Worm (Caenorhabditis elegans): ENCODE measurements around the gene F46G10.4.

Gene F46G10.4

DNA sequence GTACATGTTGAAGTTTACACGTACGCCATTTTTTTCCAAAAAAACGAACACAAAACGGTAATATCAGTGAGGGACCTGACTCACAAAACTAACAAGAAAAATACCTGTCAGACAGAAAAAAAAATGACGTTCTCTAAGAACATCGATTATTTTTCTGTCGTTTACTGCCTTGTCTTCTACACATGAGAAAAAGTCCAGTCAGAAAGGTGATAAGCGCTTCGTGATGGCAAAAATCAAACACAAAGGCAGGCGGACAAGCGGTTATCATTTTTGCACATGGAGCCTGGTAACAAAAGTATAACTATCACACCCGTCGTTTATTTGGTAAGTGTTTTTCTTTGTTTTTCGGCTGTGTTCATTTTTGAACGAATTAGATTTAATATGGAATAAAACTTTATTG, at the start of gene F46G10.4:
Gene F46G10.4 (plus strand): TSS at position 212 of the 400 bp plus-strand sequence.
- TF ChIP-seq mab-5 (tag; optimal IDR thresholded peaks at IDR 0.05) = no peak
- TF ChIP-seq hlh-1 (tag; optimal IDR thresholded peaks at IDR 0.05) = no peak
- no peak for TF ChIP-seq ztf-11 (tag; optimal IDR thresholded peaks at IDR 0.05)
- no peak for TF ChIP-seq M03D4.4 (tag; optimal IDR thresholded peaks at IDR 0.05)
- no peak for TF ChIP-seq elt-3 (tag; optimal IDR thresholded peaks at IDR 0.05)
- no peak for TF ChIP-seq nhr-28 (tag; optimal IDR thresholded peaks at IDR 0.05)

DNA sequence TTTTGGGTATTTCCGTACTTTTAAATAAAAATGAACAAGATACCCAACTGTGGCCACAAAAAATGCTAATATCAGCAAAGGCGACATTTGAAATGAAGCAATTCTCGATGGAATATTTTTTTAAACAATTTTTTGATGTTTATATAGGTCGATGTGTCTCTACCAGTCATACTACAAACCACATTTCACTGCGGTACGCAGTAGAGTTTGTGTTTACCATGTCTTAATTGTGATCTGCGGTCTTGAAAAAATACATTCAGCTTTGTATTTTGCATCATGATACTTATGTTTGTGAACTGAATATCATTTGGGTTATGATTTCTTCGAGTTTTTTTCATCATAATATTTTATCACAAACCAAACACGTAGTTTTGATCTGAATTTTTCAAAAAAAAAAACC, 49.8 kb upstream of the F46G10.4 start, which contains the start of gene cyp-14A4:
Gene cyp-14A4 (minus strand): TSS at position 107 of the 400 bp plus-strand sequence.
- TF ChIP-seq ces-1 (GFP tag; optimal IDR thresholded peaks at IDR 0.05) (no peak), pha-4 (tag; optimal IDR thresholded peaks at IDR 0.05) (no peak), nhr-28 (tag; optimal IDR thresholded peaks at IDR 0.05) (no peak), hlh-1 (tag; optimal IDR thresholded peaks at IDR 0.05) (no peak), nhr-237 (tag; optimal IDR thresholded peaks at IDR 0.05) (no peak), ceh-43 (GFP tag; optimal IDR thresholded peaks at IDR 0.05) (no peak)

DNA sequence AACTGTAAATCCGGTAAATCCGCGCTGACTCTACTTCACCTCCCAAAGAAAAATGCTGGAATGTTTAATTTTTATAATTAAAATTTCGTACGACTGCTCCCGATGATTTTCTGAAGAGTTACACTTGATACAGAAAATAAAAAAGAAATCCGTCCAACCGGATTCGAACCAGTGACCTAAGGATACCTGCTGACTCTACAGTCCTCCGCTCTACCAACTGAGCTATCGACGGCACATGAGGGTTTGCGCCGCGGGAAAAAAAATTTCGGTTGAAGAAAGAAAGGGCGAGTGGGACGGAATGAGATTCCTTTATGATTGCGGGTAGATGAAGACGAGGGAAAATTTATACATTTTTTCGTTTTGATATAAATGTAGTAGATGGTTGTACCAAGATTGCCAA, 49.2 kb upstream of the F46G10.4 start:
- TF ChIP-seq blmp-1 (tag; optimal IDR thresholded peaks at IDR 0.05) (no peak), mls-2 (tag; optimal IDR thresholded peaks at IDR 0.05) (no peak), snpc-4 (tag; optimal IDR thresholded peaks at IDR 0.05) (no peak)

DNA sequence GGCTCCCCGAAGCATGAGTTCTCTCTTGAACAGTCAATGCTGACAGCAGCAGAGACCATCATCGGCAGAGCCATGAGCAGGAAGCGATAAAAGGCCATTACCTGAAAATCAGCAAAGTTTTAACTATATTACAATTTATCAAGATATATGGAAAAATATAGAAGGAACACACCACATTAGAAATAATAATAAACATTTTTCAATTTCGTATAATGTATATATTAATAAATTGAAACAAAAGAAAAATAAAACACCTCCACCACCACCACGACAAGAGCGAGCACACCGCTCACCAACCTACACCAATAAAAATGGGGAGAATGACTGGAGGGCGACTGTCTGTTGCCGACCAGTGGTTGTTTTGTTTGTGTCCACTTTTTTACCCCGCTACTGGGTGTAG, 47.3 kb upstream of the F46G10.4 start, which contains the start of gene R04D3.2:
Gene R04D3.2 (minus strand): TSS at position 101 of the 400 bp plus-strand sequence.
- no peak for TF ChIP-seq hlh-1 (tag; optimal IDR thresholded peaks at IDR 0.05)
- TF ChIP-seq lin-32 (GFP tag; optimal IDR thresholded peaks at IDR 0.05) = no peak
- TF ChIP-seq lin-13 (tag; optimal IDR thresholded peaks at IDR 0.05) = no peak
- TF ChIP-seq unc-62 (GFP tag; optimal IDR thresholded peaks at IDR 0.05) = no peak
- no peak for TF ChIP-seq ceh-43 (GFP tag; optimal IDR thresholded peaks at IDR 0.05)
- TF ChIP-seq nhr-76 (tag; optimal IDR thresholded peaks at IDR 0.05) = no peak
- no peak for TF ChIP-seq unc-39 (tag; optimal IDR thresholded peaks at IDR 0.05)
- no peak for TF ChIP-seq zip-8 (tag; optimal IDR thresholded peaks at IDR 0.05)
- no peak for TF ChIP-seq mab-5 (tag; optimal IDR thresholded peaks at IDR 0.05)
- TF ChIP-seq ceh-39 (tag; optimal IDR thresholded peaks at IDR 0.05) = no peak
- TF ChIP-seq unc-120 (tag; optimal IDR thresholded peaks at IDR 0.05; ENCODE audit: poor library complexity, severe bottlenecking) = no peak
- no peak for TF ChIP-seq pha-4 (tag; optimal IDR thresholded peaks at IDR 0.05)
- TF ChIP-seq nhr-2 (tag; optimal IDR thresholded peaks at IDR 0.05) = no peak
- no peak for TF ChIP-seq lsy-2 (tag; optimal IDR thresholded peaks at IDR 0.05)
- no peak for TF ChIP-seq blmp-1 (tag; optimal IDR thresholded peaks at IDR 0.05)

DNA sequence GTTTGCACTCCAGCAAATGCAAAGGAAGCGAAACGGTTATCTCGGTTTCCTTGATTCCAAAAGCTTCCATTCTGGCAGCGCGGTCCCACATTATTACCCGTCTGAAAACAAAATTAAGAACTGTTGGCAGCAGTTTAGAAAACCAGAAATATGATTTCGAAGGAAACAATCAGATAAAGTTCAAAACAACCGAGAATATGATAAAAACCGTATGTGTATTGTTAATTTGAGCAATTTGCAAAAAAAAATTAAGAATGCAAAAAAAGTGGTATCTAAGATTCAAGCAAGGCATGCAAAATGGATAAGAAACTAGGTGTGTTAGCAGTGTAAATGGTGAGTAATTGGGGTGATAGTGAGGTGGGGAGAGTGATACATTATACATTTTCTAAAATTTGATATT, 45.1 kb upstream of the F46G10.4 start, which contains the start of gene R04D3.4:
Gene R04D3.4 (minus strand): TSS at position 101 of the 400 bp plus-strand sequence.
- no peak for TF ChIP-seq nhr-28 (tag; optimal IDR thresholded peaks at IDR 0.05)
- TF ChIP-seq unc-62 (GFP tag; optimal IDR thresholded peaks at IDR 0.05) = no peak
- TF ChIP-seq lin-13 (tag; optimal IDR thresholded peaks at IDR 0.05) = no peak
- no peak for TF ChIP-seq nhr-12 (tag; optimal IDR thresholded peaks at IDR 0.05)
- TF ChIP-seq M03D4.4 (tag; optimal IDR thresholded peaks at IDR 0.05) = no peak
- TF ChIP-seq mab-5 (tag; optimal IDR thresholded peaks at IDR 0.05) = no peak
- TF ChIP-seq ham-2 (GFP tag; optimal IDR thresholded peaks at IDR 0.05) = no peak
- TF ChIP-seq mls-2 (tag; optimal IDR thresholded peaks at IDR 0.05) = no peak
- no peak for TF ChIP-seq elt-3 (tag; optimal IDR thresholded peaks at IDR 0.05)
- no peak for TF ChIP-seq lsy-2 (tag; optimal IDR thresholded peaks at IDR 0.05)
- no peak for TF ChIP-seq sptf-1 (tag; optimal IDR thresholded peaks at IDR 0.05)
- TF ChIP-seq nhr-2 (tag; optimal IDR thresholded peaks at IDR 0.05) = no peak
- TF ChIP-seq unc-120 (tag; optimal IDR thresholded peaks at IDR 0.05; ENCODE audit: poor library complexity, severe bottlenecking) = no peak
- TF ChIP-seq lin-32 (GFP tag; optimal IDR thresholded peaks at IDR 0.05) = no peak
- TF ChIP-seq tbx-8 (GFP tag; optimal IDR thresholded peaks at IDR 0.05) = no peak
- no peak for TF ChIP-seq nhr-76 (tag; optimal IDR thresholded peaks at IDR 0.05)
- no peak for TF ChIP-seq ztf-11 (tag; optimal IDR thresholded peaks at IDR 0.05)
- no peak for TF ChIP-seq cnd-1 (tag; optimal IDR thresholded peaks at IDR 0.05)
- TF ChIP-seq ceh-83 (GFP tag; optimal IDR thresholded peaks at IDR 0.05) = no peak
- TF ChIP-seq drap-1 (GFP tag; optimal IDR thresholded peaks at IDR 0.05) = no peak

DNA sequence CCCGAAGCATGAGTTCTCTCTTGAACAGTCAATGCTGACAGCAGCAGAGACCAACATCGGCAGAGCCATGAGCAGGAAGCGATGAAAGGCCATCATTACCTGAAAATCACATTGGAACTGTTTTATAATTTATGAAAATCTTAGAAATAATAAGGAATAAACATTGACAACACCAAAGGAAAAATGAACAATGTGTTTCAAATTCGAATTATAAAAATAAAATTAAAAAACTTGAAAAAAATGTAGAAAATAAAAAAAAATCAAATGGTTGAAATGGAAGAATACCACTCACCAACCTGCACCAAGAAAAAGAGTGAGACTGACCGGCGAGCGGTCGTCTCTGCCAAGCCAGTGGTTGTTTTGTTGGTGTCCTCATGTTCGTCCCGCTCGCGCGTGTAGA, 43.3 kb upstream of the F46G10.4 start, which contains the start of gene R04D3.3:
Gene R04D3.3 (minus strand): TSS at position 101 of the 400 bp plus-strand sequence.
- TF ChIP-seq cnd-1 (tag; optimal IDR thresholded peaks at IDR 0.05) (no peak), nhr-12 (tag; optimal IDR thresholded peaks at IDR 0.05) (no peak), flh-1 (GFP tag; optimal IDR thresholded peaks at IDR 0.05) (no peak), tbx-8 (GFP tag; optimal IDR thresholded peaks at IDR 0.05) (no peak)
